Worm (Caenorhabditis elegans) whole organism, midembryonic: ENCODE data around the gene F21D9.4.

Experiments used
- T22C8.4 ChIP-seq: fragments of 200-800 bp; sonication (Bioruptor generic); IDR thresholded peaks from 2 replicates; pipeline ENCODE4 v1.3.6; 2022; ENCODE audit warnings: missing genetic modification characterization, missing compliant biosample characterization
- flt-1 ChIP-seq: fragments of 200-800 bp; sonication (Bioruptor generic); IDR thresholded peaks from 2 replicates; pipeline ENCODE4 v1.3.6; 2022; ENCODE audit warnings: missing genetic modification characterization, missing compliant biosample characterization
- tab-1 ChIP-seq: fragments of 200-800 bp; sonication (Bioruptor generic); IDR thresholded peaks from 2 replicates; pipeline ENCODE4 v1.3.6; 2022; ENCODE audit warnings: missing genetic modification characterization, missing compliant biosample characterization
- ztf-29 ChIP-seq: fragments of 200-800 bp; sonication (Bioruptor generic); IDR thresholded peaks from 2 replicates; pipeline ENCODE4 v1.3.6; 2022; ENCODE audit warnings: missing genetic modification reagents, missing genetic modification characterization, missing compliant biosample characterization

- TF ChIP-seq flt-1 (no peak), T22C8.4 (GFP tag; lab: Robert Waterston, UW) (no peak), tab-1 (GFP tag; lab: Robert Waterston, UW) (no peak), ztf-29 (no peak)
Measured at ce11 chrV:19285921-19286320, 32.3 kb downstream of the F21D9.4 start.
